Fruit fly (Drosophila melanogaster) whole organism, embryonic: ENCODE results near the gene CG8206.
A peak's percentile ranks its signal among the peaks of the same experiment; 100 is the strongest.

ENCODE experiments used
- B-H1 ChIP-seq: fragments of 200-800 bp; sonication (Bioruptor generic); IDR thresholded peaks from 3 replicates; pipeline ENCODE4 v1.3.6; 2022; ENCODE audit warnings: missing biosample characterization, missing genetic modification characterization
- BEAF-32 ChIP-seq: fragments of 200-800 bp; sonication (Bioruptor generic); optimal IDR thresholded peaks from 3 replicates; lab custom pipeline; 2017; ENCODE audit warnings: missing biosample characterization, missing genetic modification characterization, mild to moderate bottlenecking, moderate library complexity, missing genetic modification reagents
- CG10959 ChIP-seq: fragments of 200-800 bp; sonication (Bioruptor generic); IDR thresholded peaks from 2 replicates; pipeline ENCODE4 v1.3.6; 2022; ENCODE audit warnings: missing biosample characterization, missing genetic modification characterization
- CG11560 ChIP-seq: fragments of 200-800 bp; sonication (Bioruptor generic); IDR thresholded peaks from 3 replicates; pipeline ENCODE4 v1.3.6; 2022; ENCODE audit warnings: missing biosample characterization, missing genetic modification characterization
- CG12155 ChIP-seq: fragments of 200-800 bp; sonication (Bioruptor generic); optimal IDR thresholded peaks from 3 replicates; lab custom pipeline; 2016; ENCODE audit warnings: missing biosample characterization, missing genetic modification characterization
- CG12219 ChIP-seq: fragments of 200-800 bp; sonication (Bioruptor generic); optimal IDR thresholded peaks from 3 replicates; lab custom pipeline; 2018; ENCODE audit warnings: missing biosample characterization, mild to moderate bottlenecking, missing genetic modification characterization
- CG12236 ChIP-seq: fragments of 200-800 bp; sonication (Bioruptor generic); optimal IDR thresholded peaks from 2 replicates; lab custom pipeline; 2016; ENCODE audit warnings: missing biosample characterization, missing genetic modification characterization
- CG13894 ChIP-seq: fragments of 200-800 bp; sonication (Bioruptor generic); optimal IDR thresholded peaks from 3 replicates; lab custom pipeline; 2018; ENCODE audit warnings: missing biosample characterization, mild to moderate bottlenecking, missing genetic modification characterization, moderate library complexity
- CG14667 ChIP-seq: fragments of 200-800 bp; sonication (Bioruptor generic); IDR thresholded peaks from 2 replicates; pipeline ENCODE4 v1.3.6; 2022; ENCODE audit warnings: missing biosample characterization, missing genetic modification characterization
- CG15479 ChIP-seq: fragments of 200-800 bp; sonication (Bioruptor generic); optimal IDR thresholded peaks from 3 replicates; lab custom pipeline; 2019; ENCODE audit warnings: missing biosample characterization, mild to moderate bottlenecking, missing genetic modification characterization, moderate library complexity
- CG17568 ChIP-seq: fragments of 200-800 bp; sonication (Bioruptor generic); optimal IDR thresholded peaks from 2 replicates; lab custom pipeline; 2018; ENCODE audit warnings: missing biosample characterization, mild to moderate bottlenecking, missing genetic modification characterization, moderate library complexity
- CG18476 ChIP-seq: fragments of 200-800 bp; sonication (Bioruptor generic); optimal IDR thresholded peaks from 2 replicates; lab custom pipeline; 2016; ENCODE audit warnings: missing biosample characterization, mild to moderate bottlenecking, missing genetic modification characterization
- CG18619 ChIP-seq: fragments of 200-800 bp; sonication (Bioruptor generic); optimal IDR thresholded peaks from 3 replicates; lab custom pipeline; 2017; ENCODE audit warnings: missing biosample characterization, mild to moderate bottlenecking, missing genetic modification characterization
- CG34376 ChIP-seq: fragments of 200-800 bp; sonication (Bioruptor generic); optimal IDR thresholded peaks from 2 replicates; lab custom pipeline; 2018; ENCODE audit warnings: missing biosample characterization, mild to moderate bottlenecking, missing genetic modification characterization
- Dfd ChIP-seq, 2 experiments: fragments of >200 bp; optimal IDR thresholded peaks; 2 replicates each; lab custom pipeline; 2017; ENCODE audit warnings: missing biosample characterization in 2 of 2, missing genetic modification characterization in 2 of 2
- Dll ChIP-seq: fragments of 200-800 bp; sonication (Bioruptor generic); IDR thresholded peaks from 4 replicates; pipeline ENCODE4 v1.3.6; 2022; ENCODE audit warnings: missing biosample characterization, missing genetic modification characterization; ENCODE audit not compliant: partially characterized antibody
- Ets65A ChIP-seq: fragments of 200-800 bp; sonication (Bioruptor generic); peaks from one replicate; lab custom pipeline; 2016; ENCODE audit warnings: missing biosample characterization, missing genetic modification characterization
- Fer1 ChIP-seq: fragments of 200-800 bp; sonication (Bioruptor generic); optimal IDR thresholded peaks from 2 replicates; lab custom pipeline; 2017; ENCODE audit warnings: missing biosample characterization, mild to moderate bottlenecking, missing genetic modification characterization
- Fer3 ChIP-seq: fragments of 200-800 bp; sonication (Bioruptor generic); optimal IDR thresholded peaks from 2 replicates; lab custom pipeline; 2018; ENCODE audit warnings: missing biosample characterization, mild to moderate bottlenecking, missing genetic modification characterization, moderate library complexity
- H2.0 ChIP-seq: fragments of 200-800 bp; sonication (Bioruptor generic); IDR thresholded peaks from 2 replicates; pipeline ENCODE4 v1.3.6; 2022; ENCODE audit warnings: missing biosample characterization, missing genetic modification characterization
- HLH3B ChIP-seq: fragments of 200-800 bp; sonication (Bioruptor generic); IDR thresholded peaks from 2 replicates; pipeline ENCODE4 v1.3.6; 2022; ENCODE audit warnings: missing biosample characterization, missing genetic modification characterization
- HmgD ChIP-seq: fragments of 200-800 bp; sonication (Bioruptor generic); optimal IDR thresholded peaks from 3 replicates; lab custom pipeline; 2016; ENCODE audit warnings: missing biosample characterization, missing genetic modification characterization
- Hr51 ChIP-seq, 2 experiments: fragments of 200-800 bp; sonication (Bioruptor generic); optimal IDR thresholded peaks; 2 replicates in 1 of 2; 3 replicates in 1 of 2; lab custom pipeline; 2016 to 2018; ENCODE audit warnings: missing biosample characterization in 2 of 2, missing genetic modification characterization in 2 of 2, mild to moderate bottlenecking in 1 of 2, moderate library complexity in 1 of 2
- MESR4 ChIP-seq: fragments of 200-800 bp; sonication (Bioruptor generic); optimal IDR thresholded peaks from 2 replicates; lab custom pipeline; 2018; ENCODE audit warnings: missing biosample characterization, mild to moderate bottlenecking, missing genetic modification characterization, moderate library complexity
- NC2β ChIP-seq: fragments of 200-800 bp; sonication (Bioruptor generic); optimal IDR thresholded peaks from 2 replicates; lab custom pipeline; 2016; ENCODE audit warnings: missing biosample characterization, missing genetic modification characterization
- Neu2 ChIP-seq: fragments of 200-800 bp; sonication (Bioruptor generic); optimal IDR thresholded peaks from 3 replicates; lab custom pipeline; 2016; ENCODE audit warnings: missing biosample characterization, missing genetic modification characterization, borderline replicate concordance
- Nf-YB ChIP-seq: fragments of 200-800 bp; sonication (Bioruptor generic); optimal IDR thresholded peaks from 3 replicates; lab custom pipeline; 2019; ENCODE audit warnings: missing biosample characterization, mild to moderate bottlenecking, missing genetic modification characterization, moderate library complexity
- Oaz ChIP-seq: fragments of 200-800 bp; sonication (Bioruptor generic); IDR thresholded peaks from 2 replicates; pipeline ENCODE4 v1.3.6; 2022; ENCODE audit warnings: missing biosample characterization, missing genetic modification characterization
- Rfx ChIP-seq: fragments of 200-800 bp; sonication (Bioruptor generic); IDR thresholded peaks from 2 replicates; pipeline ENCODE4 v1.3.6; 2022; ENCODE audit warnings: missing biosample characterization, missing genetic modification characterization
- Scr ChIP-seq: fragments of 200-800 bp; sonication (Bioruptor generic); IDR thresholded peaks from 2 replicates; pipeline ENCODE4 v1.3.6; 2022; ENCODE audit warnings: missing biosample characterization, missing genetic modification characterization; ENCODE audit not compliant: partially characterized antibody
- Sry-δ ChIP-seq: fragments of 200-800 bp; sonication (Bioruptor generic); optimal IDR thresholded peaks from 2 replicates; lab custom pipeline; 2016; ENCODE audit warnings: missing biosample characterization, missing genetic modification characterization
- abd-A ChIP-seq: fragments of 200-800 bp; sonication (Bioruptor generic); optimal IDR thresholded peaks from 3 replicates; lab custom pipeline; 2019; ENCODE audit warnings: missing biosample characterization, mild to moderate bottlenecking, missing genetic modification characterization, moderate library complexity
- br ChIP-seq: fragments of >200 bp; optimal IDR thresholded peaks from 2 replicates; lab custom pipeline; 2017
- cad ChIP-seq: fragments of >200 bp; optimal IDR thresholded peaks from 2 replicates; lab custom pipeline; 2017; ENCODE audit warnings: missing biosample characterization, missing genetic modification characterization
- dpn ChIP-seq, 2 experiments: fragments of 200-800 bp; sonication (Bioruptor generic); optimal IDR thresholded peaks; 3 replicates each; lab custom pipeline; 2016; ENCODE audit warnings: missing biosample characterization in 2 of 2, missing genetic modification characterization in 2 of 2
- en ChIP-seq: fragments of 200-800 bp; sonication (Bioruptor generic); optimal IDR thresholded peaks from 2 replicates; lab custom pipeline; 2016; ENCODE audit warnings: missing biosample characterization, missing genetic modification characterization
- esg ChIP-seq: fragments of 200-800 bp; sonication (Bioruptor generic); conservative IDR thresholded peaks from 2 replicates; pipeline ENCODE4 v1.3.6; 2022; ENCODE audit warnings: missing biosample characterization, missing genetic modification characterization
- exex ChIP-seq: fragments of 200-800 bp; sonication (Bioruptor generic); optimal IDR thresholded peaks from 4 replicates; lab custom pipeline; 2018; ENCODE audit warnings: missing biosample characterization, mild to moderate bottlenecking, missing genetic modification characterization, moderate library complexity
- grau ChIP-seq: fragments of 200-800 bp; optimal IDR thresholded peaks from 3 replicates; lab custom pipeline; 2019; ENCODE audit warnings: missing biosample characterization, mild to moderate bottlenecking, missing genetic modification characterization, moderate library complexity
- gsb-n ChIP-seq: fragments of 200-800 bp; sonication (Bioruptor generic); optimal IDR thresholded peaks from 3 replicates; lab custom pipeline; 2018; ENCODE audit warnings: missing biosample characterization, mild to moderate bottlenecking, missing genetic modification characterization
- hbn ChIP-seq: fragments of 200-800 bp; sonication (Bioruptor generic); IDR thresholded peaks from 2 replicates; pipeline ENCODE4 v1.3.6; 2022; ENCODE audit warnings: missing biosample characterization, missing genetic modification characterization; ENCODE audit not compliant: partially characterized antibody
- hth ChIP-seq: fragments of >200 bp; optimal IDR thresholded peaks from 2 replicates; lab custom pipeline; 2017; ENCODE audit warnings: inconsistent platforms
- mam ChIP-seq: fragments of 200-800 bp; sonication (Bioruptor generic); optimal IDR thresholded peaks from 3 replicates; lab custom pipeline; 2016; ENCODE audit warnings: missing biosample characterization, missing genetic modification characterization
- nerfin-2 ChIP-seq: fragments of 200-800 bp; sonication (Bioruptor generic); IDR thresholded peaks from 2 replicates; pipeline ENCODE4 v1.3.6; 2022; ENCODE audit warnings: missing biosample characterization, missing genetic modification characterization; ENCODE audit not compliant: partially characterized antibody
- nmo ChIP-seq: fragments of 200-800 bp; sonication (Bioruptor generic); optimal IDR thresholded peaks from 2 replicates; lab custom pipeline; 2018; ENCODE audit warnings: missing biosample characterization, mild to moderate bottlenecking, missing genetic modification characterization, moderate library complexity
- pzg ChIP-seq: fragments of 200-800 bp; sonication (Bioruptor generic); optimal IDR thresholded peaks from 3 replicates; lab custom pipeline; 2018; ENCODE audit warnings: missing biosample characterization, mild to moderate bottlenecking, missing genetic modification characterization, moderate library complexity
- slou ChIP-seq: fragments of 200-800 bp; sonication (Bioruptor generic); optimal IDR thresholded peaks from 3 replicates; lab custom pipeline; 2016; ENCODE audit warnings: missing biosample characterization, missing genetic modification characterization
- sna ChIP-seq: fragments of 200-800 bp; sonication (Bioruptor generic); IDR thresholded peaks from 2 replicates; pipeline ENCODE4 v1.3.6; 2022; ENCODE audit warnings: missing biosample characterization, missing genetic modification characterization; ENCODE audit not compliant: partially characterized antibody
- vnd ChIP-seq: fragments of 200-800 bp; sonication (Bioruptor generic); IDR thresholded peaks from 3 replicates; pipeline ENCODE4 v1.3.6; 2022; ENCODE audit warnings: missing biosample characterization, missing genetic modification characterization; ENCODE audit not compliant: partially characterized antibody
- zf30C ChIP-seq: fragments of 200-800 bp; sonication (Bioruptor generic); optimal IDR thresholded peaks from 3 replicates; lab custom pipeline; 2018; ENCODE audit warnings: missing biosample characterization, mild to moderate bottlenecking, missing genetic modification characterization

The CG8206 gene

dm6 chrX:15697581-15698208 is 41.3 kb upstream of the CG8206 start (continued):
- TF ChIP-seq BEAF-32 (GFP tag; lab: Kevin White, UChicago) = peak; percentile 67
- TF ChIP-seq gsb-n = peak; percentile 81
- TF ChIP-seq B-H1 (GFP tag; lab: Robert Waterston, UW) = peak; percentile 91
- no peak for TF ChIP-seq Neu2 (GFP tag; lab: Kevin White, UChicago)
- TF ChIP-seq Oaz (GFP tag; lab: Robert Waterston, UW) = peak; percentile 84
- no peak for TF ChIP-seq CG12236
- TF ChIP-seq dpn (GFP tag; optimal IDR thresholded peaks at IDR 0.05; lab: Kevin White, UChicago) = peak; percentile 68 to 91
- TF ChIP-seq CG18619 (GFP tag; lab: Kevin White, UChicago) = peak; percentile 87
- no peak for TF ChIP-seq nerfin-2
- peak; percentile 96 for TF ChIP-seq Fer1 (GFP tag; lab: Kevin White, UChicago)
- no peak for TF ChIP-seq br (lab: Kevin White, UChicago)
- peak; percentile 91 for TF ChIP-seq CG34376 (GFP tag; lab: Kevin White, UChicago)
- peak; percentile 83 for TF ChIP-seq CG12219 (GFP tag; lab: Kevin White, UChicago)
- peak; percentile 56 for TF ChIP-seq Nf-YB (GFP tag; lab: Kevin White, UChicago)
- peak; percentile 89 for TF ChIP-seq CG14667 (GFP tag; lab: Robert Waterston, UW)
- TF ChIP-seq exex (tag; lab: Kevin White, UChicago) = peak; percentile 89
- TF ChIP-seq Sry-δ (GFP tag; lab: Kevin White, UChicago) = peak; percentile 10
- no peak for TF ChIP-seq abd-A (tag; lab: Kevin White, UChicago)
- TF ChIP-seq hbn (GFP tag; lab: Robert Waterston, UW) = no peak
- TF ChIP-seq NC2β (GFP tag; lab: Kevin White, UChicago) = no peak
- TF ChIP-seq H2.0 (GFP tag; lab: Robert Waterston, UW) = peak; percentile 93
- TF ChIP-seq cad (GFP tag; lab: Kevin White, UChicago) = no peak
- peak; percentile 94 for TF ChIP-seq HLH3B (GFP tag; lab: Robert Waterston, UW)
- no peak for TF ChIP-seq en (GFP tag; lab: Kevin White, UChicago)
- TF ChIP-seq Fer3 (tag; lab: Kevin White, UChicago) = peak; percentile 95
- TF ChIP-seq sna (GFP tag; lab: Robert Waterston, UW) = no peak
- TF ChIP-seq mam = peak; percentile 61
- TF ChIP-seq CG13894 (tag; lab: Kevin White, UChicago) = peak; percentile 96
- peak; percentile 95 for TF ChIP-seq Ets65A (GFP tag; lab: Kevin White, UChicago)
- TF ChIP-seq zf30C (GFP tag; lab: Kevin White, UChicago) = no peak
- TF ChIP-seq CG15479 = no peak
- peak; percentile 30 for TF ChIP-seq MESR4 (GFP tag; lab: Kevin White, UChicago)
- peak; percentile 93 for TF ChIP-seq esg (GFP tag; lab: Robert Waterston, UW)
- TF ChIP-seq CG18476 (GFP tag; lab: Kevin White, UChicago) = peak; percentile 76
- TF ChIP-seq CG12155 (GFP tag; lab: Kevin White, UChicago) = peak; percentile 90
- TF ChIP-seq Rfx = peak; percentile 97
- TF ChIP-seq nmo = peak; percentile 89
- TF ChIP-seq vnd (GFP tag; lab: Robert Waterston, UW) = no peak
- peak; percentile 85 for TF ChIP-seq CG11560 (tag; lab: Robert Waterston, UW)
- TF ChIP-seq Dfd (GFP tag; optimal IDR thresholded peaks at IDR 0.05; lab: Kevin White, UChicago) = no peak
- TF ChIP-seq HmgD (GFP tag; lab: Kevin White, UChicago) = no peak
- TF ChIP-seq Scr (GFP tag; lab: Robert Waterston, UW) = peak; percentile 56
- peak; percentile 31 to 88 for TF ChIP-seq Hr51 (GFP tag; optimal IDR thresholded peaks at IDR 0.05; lab: Kevin White, UChicago)
- TF ChIP-seq pzg (GFP tag; lab: Kevin White, UChicago) = peak; percentile 39
- peak; percentile 91 for TF ChIP-seq CG10959 (GFP tag; lab: Robert Waterston, UW)
- peak; percentile 78 for TF ChIP-seq CG17568 (GFP tag; lab: Kevin White, UChicago)
- peak; percentile 92 for TF ChIP-seq grau
- TF ChIP-seq Dll (GFP tag; lab: Robert Waterston, UW) = no peak; the same call in 3 of the 4 replicates
- no peak for TF ChIP-seq hth (lab: Kevin White, UChicago)
- TF ChIP-seq slou = peak; percentile 88
